Fruit fly (Drosophila melanogaster): Measurements from ENCODE around the gene Nrg.

The Nrg gene

dm6 chrX:8492849-8493248 is 24.3 kb upstream of the Nrg start (continued):
- no peak for TF ChIP-seq tll (GFP tag; optimal IDR thresholded peaks at IDR 0.05)
- TF ChIP-seq Hr78 (GFP tag; optimal IDR thresholded peaks at IDR 0.05) = peak in 1 of 2 experiments; percentile 55
- TF ChIP-seq CG33557 (GFP tag; optimal IDR thresholded peaks at IDR 0.05) = no peak
- peak; percentile 91 for TF ChIP-seq Sox102F (GFP tag; optimal IDR thresholded peaks at IDR 0.05)
- TF ChIP-seq CG1832 (GFP tag; optimal IDR thresholded peaks at IDR 0.05) = no peak
- TF ChIP-seq CG13296 (GFP tag; optimal IDR thresholded peaks at IDR 0.05) = peak; percentile 66
- TF ChIP-seq org-1 (GFP tag; optimal IDR thresholded peaks at IDR 0.05) = peak; percentile 65
- peak; percentile 85 for TF ChIP-seq fd96Cb (tag; optimal IDR thresholded peaks at IDR 0.05)
- TF ChIP-seq bigmax (GFP tag; optimal IDR thresholded peaks at IDR 0.05) = no peak
- TF ChIP-seq Jarid2 (GFP tag; optimal IDR thresholded peaks at IDR 0.05) = peak; percentile 47
- peak in 1 of 2 experiments; percentile 69 for TF ChIP-seq dpn (GFP tag; optimal IDR thresholded peaks at IDR 0.05)
- peak; percentile 86 for TF ChIP-seq Awh (GFP tag; IDR thresholded peaks at IDR 0.05)
- TF ChIP-seq CG8281 (tag; optimal IDR thresholded peaks at IDR 0.05) = peak; percentile 56
- TF ChIP-seq CG8290 (GFP tag; optimal IDR thresholded peaks at IDR 0.05) = peak; percentile 4
- peak in 1 of 2 experiments; percentile 51 for TF ChIP-seq CG8290 (tag; optimal IDR thresholded peaks at IDR 0.05)
- no peak for TF ChIP-seq disco-r (GFP tag; optimal IDR thresholded peaks at IDR 0.05)
- no peak for TF ChIP-seq Myb (GFP tag; optimal IDR thresholded peaks at IDR 0.05)
- peak; percentile 33 for TF ChIP-seq Spps (tag; optimal IDR thresholded peaks at IDR 0.05)
- TF ChIP-seq hb (GFP tag; IDR thresholded peaks at IDR 0.05; ENCODE audit: partially characterized antibody) = no peak
- no peak for TF ChIP-seq Elba2 (GFP tag; optimal IDR thresholded peaks at IDR 0.05)
- TF ChIP-seq Tbp (GFP tag; optimal IDR thresholded peaks at IDR 0.05) = no peak
- peak; percentile 79; the same call in 1 of the 3 replicates for TF ChIP-seq gce (GFP tag; IDR thresholded peaks at IDR 0.05)
- no peak for TF ChIP-seq fu2 (GFP tag; optimal IDR thresholded peaks at IDR 0.05)
- no peak for TF ChIP-seq CG13624 (GFP tag; optimal IDR thresholded peaks at IDR 0.05)
- peak; percentile 75 for TF ChIP-seq Gug (GFP tag; IDR thresholded peaks at IDR 0.05)
- peak; percentile 71 for TF ChIP-seq CG17361 (GFP tag; IDR thresholded peaks at IDR 0.05)
- TF ChIP-seq CG17186 (GFP tag; optimal IDR thresholded peaks at IDR 0.05) = no peak
- peak; percentile 76 for TF ChIP-seq wor (GFP tag; IDR thresholded peaks at IDR 0.05)
- TF ChIP-seq ash1 (GFP tag; optimal IDR thresholded peaks at IDR 0.05) = no peak
- no peak for TF ChIP-seq CG10543 (GFP tag; optimal IDR thresholded peaks at IDR 0.05)
- peak; percentile 80 for TF ChIP-seq row (GFP tag; IDR thresholded peaks at IDR 0.05)
- TF ChIP-seq CG13894 (tag; optimal IDR thresholded peaks at IDR 0.05) = no peak
- no peak for TF ChIP-seq Usf (GFP tag; optimal IDR thresholded peaks at IDR 0.05)
- TF ChIP-seq CG11085 (GFP tag; IDR thresholded peaks at IDR 0.05) = 0 out of 2 replicates have a peak, but pooled peaks have one; percentile 46
- TF ChIP-seq BtbVII (GFP tag; optimal IDR thresholded peaks at IDR 0.05) = peak; percentile 62
- no peak for TF ChIP-seq dm (GFP tag; optimal IDR thresholded peaks at IDR 0.05)
- TF ChIP-seq gfzf (GFP tag; optimal IDR thresholded peaks at IDR 0.05) = no peak
- peak; percentile 55 for TF ChIP-seq nau (GFP tag; optimal IDR thresholded peaks at IDR 0.05)
- TF ChIP-seq CG15514 (GFP tag; optimal IDR thresholded peaks at IDR 0.05) = peak; percentile 31
- no peak for TF ChIP-seq pho (GFP tag; optimal IDR thresholded peaks at IDR 0.05)
- no peak for TF ChIP-seq Hmx (GFP tag; optimal IDR thresholded peaks at IDR 0.05)
- TF ChIP-seq ssp (GFP tag; IDR thresholded peaks at IDR 0.05) = peak; percentile 66
- peak; percentile 32 for TF ChIP-seq Hsf (GFP tag; optimal IDR thresholded peaks at IDR 0.05)
- TF ChIP-seq cwo (GFP tag; optimal IDR thresholded peaks at IDR 0.05) = no peak
- TF ChIP-seq Antp (GFP tag; optimal IDR thresholded peaks at IDR 0.05) = no peak
- TF ChIP-seq toy (GFP tag; IDR thresholded peaks at IDR 0.05) = 0 out of 2 replicates have a peak, but pooled peaks have one; percentile 26
- TF ChIP-seq sim (GFP tag; IDR thresholded peaks at IDR 0.05) = peak; percentile 78
- no peak for TF ChIP-seq dan (GFP tag; IDR thresholded peaks at IDR 0.05)
- no peak for TF ChIP-seq CG31365 (tag; optimal IDR thresholded peaks at IDR 0.05)
- TF ChIP-seq CG2202 (tag; optimal IDR thresholded peaks at IDR 0.05) = no peak
- peak; percentile 72 for TF ChIP-seq ewg (GFP tag; optimal IDR thresholded peaks at IDR 0.05)
